Fruit fly (Drosophila melanogaster): ENCODE results near the gene CG6290.

The CG6290 gene

dm6 chrX:18437190-18437589 is at the start of gene CG6290:
Gene CG6290 (plus strand): TSS chrX:18437490.
- no peak for TF ChIP-seq noc (tag; optimal IDR thresholded peaks at IDR 0.05)

dm6 chrX:18395157-18395556 is 42.1 kb upstream of the CG6290 start:
- no peak for TF ChIP-seq noc (tag; optimal IDR thresholded peaks at IDR 0.05)

- TF ChIP-seq noc (tag; optimal IDR thresholded peaks at IDR 0.05), result no peak
Observed at dm6 chrX:18399965-18400364, 37.3 kb upstream of the CG6290 start, which contains the start of gene CG34328. Gene CG34328 (minus strand): TSS chrX:18400065.

dm6 chrX:18402564-18402963 is 34.7 kb upstream of the CG6290 start:
- no peak for TF ChIP-seq noc (tag; optimal IDR thresholded peaks at IDR 0.05)

dm6 chrX:18404150-18404631 is 33.1 kb upstream of the CG6290 start:
- TF ChIP-seq noc (tag; optimal IDR thresholded peaks at IDR 0.05), result no peak

dm6 chrX:18404632-18405238 is 32.6 kb upstream of the CG6290 start:
- peak; percentile 81 for TF ChIP-seq noc (tag; optimal IDR thresholded peaks at IDR 0.05)

- TF ChIP-seq noc (tag; optimal IDR thresholded peaks at IDR 0.05), result peak; percentile 77
Observed at dm6 chrX:18405567-18406059, 31.7 kb upstream of the CG6290 start.

- peak; percentile 67 for TF ChIP-seq noc (tag; optimal IDR thresholded peaks at IDR 0.05)
Observed at dm6 chrX:18406593-18407393, 30.5 kb upstream of the CG6290 start.

- no peak for TF ChIP-seq noc (tag; optimal IDR thresholded peaks at IDR 0.05)
Observed at dm6 chrX:18407394-18407721, 29.9 kb upstream of the CG6290 start.

- no peak for TF ChIP-seq noc (tag; optimal IDR thresholded peaks at IDR 0.05)
Observed at dm6 chrX:18409449-18409848, 27.8 kb upstream of the CG6290 start.

dm6 chrX:18409938-18410337 is 27.4 kb upstream of the CG6290 start, which contains the start of gene Nt5b:
Gene Nt5b (minus strand): TSS chrX:18410144.
- no peak for TF ChIP-seq noc (tag; optimal IDR thresholded peaks at IDR 0.05)

dm6 chrX:18415115-18415514 is 22.2 kb upstream of the CG6290 start, which contains the start of gene CG15056:
Gene CG15056 (plus strand): TSS chrX:18415415.
- TF ChIP-seq noc (tag; optimal IDR thresholded peaks at IDR 0.05), result no peak

dm6 chrX:18422112-18422511 is 15.2 kb upstream of the CG6290 start, which contains the start of gene CG42323:
Gene CG42323 (plus strand): TSS chrX:18422413.
- no peak for TF ChIP-seq noc (tag; optimal IDR thresholded peaks at IDR 0.05)

- no peak for TF ChIP-seq noc (tag; optimal IDR thresholded peaks at IDR 0.05)
Observed at dm6 chrX:18438568-18438967, 1.3 kb downstream of the CG6290 start, which contains the start of gene CG32551. Gene CG32551 (plus strand): TSS chrX:18438868.

- no peak for TF ChIP-seq noc (tag; optimal IDR thresholded peaks at IDR 0.05)
Observed at dm6 chrX:18439367-18439766, 2.1 kb downstream of the CG6290 start, which contains the start of gene CG43841. Gene CG43841 (plus strand): TSS chrX:18439667.

dm6 chrX:18440481-18440880 is 3.2 kb downstream of the CG6290 start, which contains the start of gene CG32548:
Gene CG32548 (minus strand): TSS chrX:18440581.
- no peak for TF ChIP-seq noc (tag; optimal IDR thresholded peaks at IDR 0.05)

dm6 chrX:18452717-18453116 is 15.4 kb downstream of the CG6290 start:
- no peak for TF ChIP-seq noc (tag; optimal IDR thresholded peaks at IDR 0.05)
